Worm (Caenorhabditis elegans) whole organism, L1 larva: ENCODE results near the gene ife-1.

ENCODE experiments used
- C16A3.4 ChIP-seq: fragments of 150-350 bp; optimal IDR thresholded peaks from 2 replicates; lab custom pipeline; 2014; ENCODE audit warnings: missing biosample characterization, missing genetic modification characterization
- ama-1 ChIP-seq: fragments of 150-350 bp; optimal IDR thresholded peaks from 2 replicates; lab custom pipeline; 2014
- blmp-1 ChIP-seq: fragments of 150-350 bp; optimal IDR thresholded peaks from 2 replicates; lab custom pipeline; 2014; ENCODE audit warnings: missing biosample characterization, missing genetic modification characterization
- hlh-17 ChIP-seq: fragments of 200-800 bp; sonication (Bioruptor generic); optimal IDR thresholded peaks from 2 replicates; lab custom pipeline; 2018; ENCODE audit warnings: missing genetic modification characterization, mild to moderate bottlenecking, missing compliant biosample characterization, moderate library complexity, borderline replicate concordance
- lin-35 ChIP-seq, 2 experiments: fragments of 150-350 bp; optimal IDR thresholded peaks; 2 replicates each; lab custom pipeline; 2014; ENCODE audit warnings: missing biosample characterization in 2 of 2, missing genetic modification characterization in 2 of 2, missing genetic modification reagents in 2 of 2
- lin-39 ChIP-seq: fragments of 150-350 bp; optimal IDR thresholded peaks from 2 replicates; lab custom pipeline; 2014; ENCODE audit warnings: missing biosample characterization, missing genetic modification reagents, missing genetic modification characterization
- mdl-1 ChIP-seq, 2 experiments: fragments of 150-350 bp; optimal IDR thresholded peaks; 2 replicates each; lab custom pipeline; 2014 to 2017; ENCODE audit warnings: missing biosample characterization in 2 of 2, missing genetic modification characterization in 2 of 2, inconsistent platforms in 1 of 2
- nhr-84 ChIP-seq: sonication (generic microtip); optimal IDR thresholded peaks from 2 replicates; lab custom pipeline; 2017; ENCODE audit warnings: missing biosample characterization, missing genetic modification characterization
- nhr-90 ChIP-seq: sonication (generic microtip); optimal IDR thresholded peaks from 2 replicates; lab custom pipeline; 2016; ENCODE audit warnings: mild to moderate bottlenecking, missing genetic modification characterization, missing compliant biosample characterization; ENCODE audit not compliant: poor library complexity
- snpc-4 ChIP-seq: fragments of 150-350 bp; optimal IDR thresholded peaks from 2 replicates; lab custom pipeline; 2014; ENCODE audit warnings: missing biosample characterization, missing genetic modification characterization
- unc-98 ChIP-seq: fragments of 200-800 bp; sonication (Bioruptor generic); IDR thresholded peaks from 2 replicates; pipeline ENCODE4 v1.3.6; 2022; ENCODE audit warnings: missing genetic modification characterization, missing compliant biosample characterization
- ztf-11 ChIP-seq, 2 experiments: sonication (generic microtip); optimal IDR thresholded peaks; 2 replicates each; lab custom pipeline; 2016 to 2017; ENCODE audit warnings: missing genetic modification characterization in 2 of 2, missing biosample characterization in 1 of 2, missing compliant biosample characterization in 1 of 2

ce11 chrIII:13341275-13341626 is 2.0 kb upstream of the ife-1 start, which contains the start of gene nud-1:
- no peak for TF ChIP-seq unc-98 (GFP tag; lab: Robert Waterston, UW)
- TF ChIP-seq nhr-84 (tag; lab: Kevin White, UChicago) = no peak
- no peak for TF ChIP-seq hlh-17
- no peak for TF ChIP-seq lin-35 (GFP tag; optimal IDR thresholded peaks at IDR 0.05; lab: Kevin White, UChicago)
- TF ChIP-seq ama-1 = no peak
- TF ChIP-seq snpc-4 = no peak
- TF ChIP-seq blmp-1 = no peak
- no peak for TF ChIP-seq mdl-1 (tag; optimal IDR thresholded peaks at IDR 0.05; lab: Kevin White, UChicago)
- TF ChIP-seq nhr-90 (tag; lab: Kevin White, UChicago) = no peak
- no peak for TF ChIP-seq C16A3.4 (tag; lab: Kevin White, UChicago)
- TF ChIP-seq ztf-11 (tag; optimal IDR thresholded peaks at IDR 0.05; lab: Kevin White, UChicago) = no peak
- no peak for TF ChIP-seq lin-39
